Worm (Caenorhabditis elegans): ENCODE results near the gene F41C6.7.
"Not testable (repeated sequence)": the region's sequence is repeated elsewhere in the genome, so short reads cannot be mapped to it uniquely, and the experiment has no call there.

The F41C6.7 gene

DNA sequence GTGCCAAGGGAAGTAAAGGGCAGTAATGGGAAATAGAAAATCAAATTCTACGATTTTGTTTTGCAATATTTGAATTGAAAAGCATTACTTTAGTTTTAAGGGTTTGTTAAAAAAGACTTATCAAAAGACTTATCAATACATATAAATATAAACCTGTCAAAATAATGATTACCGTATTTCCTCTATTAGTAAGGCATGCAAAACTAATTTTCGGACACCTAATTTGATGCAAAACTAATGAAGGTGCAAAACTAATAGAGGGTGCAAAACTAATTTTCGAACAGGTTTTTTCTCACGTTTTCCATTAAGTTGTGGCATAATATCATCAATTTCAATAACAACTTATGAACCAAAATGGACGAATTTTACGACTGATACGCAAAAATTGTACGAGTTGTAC is 3.3 kb downstream of the F41C6.7 start, which contains the start of gene F41C6.6:
Gene F41C6.6 (minus strand): TSS at position 101 of the 400 bp plus-strand sequence.
- not testable (repeated sequence) for TF ChIP-seq med-1 (GFP tag; optimal IDR thresholded peaks at IDR 0.05; ENCODE audit: insufficient read depth); klf-2 (GFP tag; conservative IDR thresholded peaks at IDR 0.05); tab-1 (GFP tag; IDR thresholded peaks at IDR 0.05)

- TF ChIP-seq flt-1 (GFP tag; IDR thresholded peaks at IDR 0.05), result no peak
- no peak for TF ChIP-seq ztf-29 (GFP tag; IDR thresholded peaks at IDR 0.05)
- no peak for TF ChIP-seq tab-1 (GFP tag; IDR thresholded peaks at IDR 0.05)
- TF ChIP-seq med-1 (GFP tag; optimal IDR thresholded peaks at IDR 0.05; ENCODE audit: insufficient read depth), result no peak
- no peak for TF ChIP-seq T22C8.4 (GFP tag; IDR thresholded peaks at IDR 0.05)
- no peak for TF ChIP-seq cog-1 (tag; optimal IDR thresholded peaks at IDR 0.05)
- no peak for TF ChIP-seq klf-2 (GFP tag; conservative IDR thresholded peaks at IDR 0.05)
- TF ChIP-seq ztf-23 (GFP tag; IDR thresholded peaks at IDR 0.05), result no peak
- no peak for TF ChIP-seq ref-1 (GFP tag; conservative IDR thresholded peaks at IDR 0.05)
Measured at ce11 chrX:6877436-6877835, 7.6 kb downstream of the F41C6.7 start, which contains the start of gene col-173. Gene col-173 (minus strand): TSS chrX:6877536.

ce11 chrX:6875273-6875672 is 9.8 kb downstream of the F41C6.7 start:
- TF ChIP-seq cog-1 (tag; optimal IDR thresholded peaks at IDR 0.05), result no peak
- no peak for TF ChIP-seq med-1 (GFP tag; optimal IDR thresholded peaks at IDR 0.05; ENCODE audit: insufficient read depth)
- TF ChIP-seq flt-1 (GFP tag; IDR thresholded peaks at IDR 0.05), result no peak
- no peak for TF ChIP-seq tab-1 (GFP tag; IDR thresholded peaks at IDR 0.05)
- TF ChIP-seq ztf-23 (GFP tag; IDR thresholded peaks at IDR 0.05), result no peak
- TF ChIP-seq ztf-29 (GFP tag; IDR thresholded peaks at IDR 0.05), result no peak
- TF ChIP-seq T22C8.4 (GFP tag; IDR thresholded peaks at IDR 0.05), result no peak
- no peak for TF ChIP-seq ref-1 (GFP tag; conservative IDR thresholded peaks at IDR 0.05)
- no peak for TF ChIP-seq klf-2 (GFP tag; conservative IDR thresholded peaks at IDR 0.05)

DNA sequence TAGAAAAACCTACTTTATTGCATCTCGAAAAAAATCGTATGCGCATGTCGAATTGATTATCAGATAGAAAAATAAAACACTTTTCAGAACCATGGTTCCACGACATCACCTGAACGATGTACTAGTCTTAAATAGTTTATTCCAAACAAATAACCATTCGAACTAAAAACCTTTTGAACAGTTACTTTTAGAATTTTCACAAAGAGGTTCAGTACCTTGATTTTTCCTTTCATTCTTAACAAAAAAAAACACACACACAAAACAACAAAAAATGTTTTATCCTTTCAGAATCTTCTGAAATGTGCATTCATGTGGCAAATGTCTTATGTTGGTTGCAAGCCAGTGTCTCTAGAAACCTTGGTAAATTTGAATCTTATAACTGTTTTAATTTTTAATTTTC is 10.4 kb downstream of the F41C6.7 start, which contains the start of gene F41C6.4:
Gene F41C6.4 (minus strand): TSS at position 101 of the 400 bp plus-strand sequence.
- TF ChIP-seq ztf-29 (GFP tag; IDR thresholded peaks at IDR 0.05) (no peak), T22C8.4 (GFP tag; IDR thresholded peaks at IDR 0.05) (no peak), klf-2 (GFP tag; conservative IDR thresholded peaks at IDR 0.05) (no peak), flt-1 (GFP tag; IDR thresholded peaks at IDR 0.05) (no peak), ztf-23 (GFP tag; IDR thresholded peaks at IDR 0.05) (no peak), ref-1 (GFP tag; conservative IDR thresholded peaks at IDR 0.05) (no peak), cog-1 (tag; optimal IDR thresholded peaks at IDR 0.05) (no peak), tab-1 (GFP tag; IDR thresholded peaks at IDR 0.05) (no peak), med-1 (GFP tag; optimal IDR thresholded peaks at IDR 0.05; ENCODE audit: insufficient read depth) (no peak)

- not testable (repeated sequence) for TF ChIP-seq med-1 (GFP tag; optimal IDR thresholded peaks at IDR 0.05; ENCODE audit: insufficient read depth); ref-1 (GFP tag; conservative IDR thresholded peaks at IDR 0.05); klf-2 (GFP tag; conservative IDR thresholded peaks at IDR 0.05)
Measured at ce11 chrX:6868669-6869068, 16.4 kb downstream of the F41C6.7 start, which contains the start of gene C53B7.6. Gene C53B7.6 (minus strand): TSS chrX:6868769.

DNA sequence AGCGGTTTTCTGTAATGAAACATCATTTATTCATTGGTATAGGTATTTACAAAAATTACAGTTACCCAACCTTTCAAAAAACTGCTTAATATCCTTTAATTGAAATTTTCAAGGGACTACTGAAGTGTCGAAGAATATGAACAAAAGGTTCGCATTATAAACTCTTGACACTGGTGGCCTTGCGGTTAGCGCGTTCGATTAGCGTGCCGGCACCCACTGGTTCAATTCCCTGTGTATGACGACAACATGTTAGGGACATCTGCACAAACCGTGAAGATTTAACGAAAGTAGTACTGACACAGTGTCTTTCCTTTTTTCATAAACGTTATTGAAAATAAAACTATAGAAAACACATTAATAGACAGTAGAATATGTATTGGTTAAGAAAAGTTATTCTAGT is 17.4 kb downstream of the F41C6.7 start:
- TF ChIP-seq tab-1 (GFP tag; IDR thresholded peaks at IDR 0.05) (peak; percentile 69; the same call in 1 of the 2 replicates), cog-1 (tag; optimal IDR thresholded peaks at IDR 0.05) (peak; percentile 37), T22C8.4 (GFP tag; IDR thresholded peaks at IDR 0.05) (no peak), ref-1 (GFP tag; conservative IDR thresholded peaks at IDR 0.05) (no peak; the same call in 1 of the 2 replicates), ztf-23 (GFP tag; IDR thresholded peaks at IDR 0.05) (0 out of 2 replicates have a peak, but pooled peaks have one; percentile 63), ztf-29 (GFP tag; IDR thresholded peaks at IDR 0.05) (peak; percentile 20; the same call in 1 of the 2 replicates), med-1 (GFP tag; optimal IDR thresholded peaks at IDR 0.05; ENCODE audit: insufficient read depth) (no peak), flt-1 (GFP tag; IDR thresholded peaks at IDR 0.05) (no peak; the same call in 1 of the 2 replicates), klf-2 (GFP tag; conservative IDR thresholded peaks at IDR 0.05) (0 out of 2 replicates have a peak, but pooled peaks have one; percentile 38)

- TF ChIP-seq med-1 (GFP tag; optimal IDR thresholded peaks at IDR 0.05; ENCODE audit: insufficient read depth) (no peak), cog-1 (tag; optimal IDR thresholded peaks at IDR 0.05) (no peak), ztf-29 (GFP tag; IDR thresholded peaks at IDR 0.05) (no peak), ref-1 (GFP tag; conservative IDR thresholded peaks at IDR 0.05) (no peak), ztf-23 (GFP tag; IDR thresholded peaks at IDR 0.05) (no peak), flt-1 (GFP tag; IDR thresholded peaks at IDR 0.05) (no peak), T22C8.4 (GFP tag; IDR thresholded peaks at IDR 0.05) (no peak), klf-2 (GFP tag; conservative IDR thresholded peaks at IDR 0.05) (no peak), tab-1 (GFP tag; IDR thresholded peaks at IDR 0.05) (no peak)
Measured at ce11 chrX:6866900-6867299, 18.2 kb downstream of the F41C6.7 start.

- TF ChIP-seq cog-1 (tag; optimal IDR thresholded peaks at IDR 0.05) (no peak), tab-1 (GFP tag; IDR thresholded peaks at IDR 0.05) (no peak), flt-1 (GFP tag; IDR thresholded peaks at IDR 0.05) (no peak), klf-2 (GFP tag; conservative IDR thresholded peaks at IDR 0.05) (no peak), T22C8.4 (GFP tag; IDR thresholded peaks at IDR 0.05) (no peak), ref-1 (GFP tag; conservative IDR thresholded peaks at IDR 0.05) (no peak), ztf-29 (GFP tag; IDR thresholded peaks at IDR 0.05) (no peak)
Measured at ce11 chrX:6865839-6866238, 19.2 kb downstream of the F41C6.7 start, which contains the start of gene odr-10. Gene odr-10 (minus strand): TSS chrX:6865939.

DNA sequence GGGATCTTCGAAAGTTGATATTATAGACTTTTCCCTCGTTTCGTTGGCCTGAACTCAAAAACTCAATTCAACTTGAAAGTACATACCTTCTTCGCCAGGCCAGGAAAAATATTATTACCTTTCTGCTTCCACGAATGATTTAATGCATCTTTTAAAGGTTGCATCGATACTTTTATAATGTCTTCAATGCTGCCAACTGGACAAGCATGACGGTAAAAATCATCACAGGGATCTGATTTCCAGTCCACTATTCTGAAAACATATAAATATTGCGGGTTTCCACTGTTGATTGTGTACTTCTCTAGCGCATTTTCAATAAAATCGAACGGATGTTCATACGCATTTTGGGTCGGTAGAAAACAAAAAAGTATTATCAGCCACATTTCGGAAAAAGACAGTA is 22.0 kb downstream of the F41C6.7 start, which contains the start of gene nep-4:
Gene nep-4 (minus strand): TSS at position 393 of the 400 bp plus-strand sequence.
- TF ChIP-seq T22C8.4 (GFP tag; IDR thresholded peaks at IDR 0.05) (no peak), tab-1 (GFP tag; IDR thresholded peaks at IDR 0.05) (no peak), ref-1 (GFP tag; conservative IDR thresholded peaks at IDR 0.05) (no peak)

DNA sequence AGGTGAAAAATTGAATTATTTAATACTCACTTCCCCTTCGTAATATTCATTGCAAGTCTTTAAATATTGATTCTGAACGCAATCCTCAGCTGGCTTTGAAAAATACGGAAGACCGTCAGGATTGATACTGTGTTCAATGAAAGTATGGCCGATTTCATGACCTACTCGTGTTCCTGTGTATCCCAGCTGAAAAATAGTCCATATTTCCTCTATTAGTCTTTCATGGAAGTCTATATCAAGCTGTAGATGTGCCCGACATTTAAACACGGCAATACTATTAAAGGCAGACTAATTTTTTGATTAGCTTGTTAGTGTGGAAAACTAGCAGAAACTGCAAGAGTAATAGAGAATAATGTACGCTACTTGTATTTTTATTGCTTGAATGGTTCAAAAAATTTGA is 23.5 kb downstream of the F41C6.7 start:
- TF ChIP-seq T22C8.4 (GFP tag; IDR thresholded peaks at IDR 0.05) (no peak), klf-2 (GFP tag; conservative IDR thresholded peaks at IDR 0.05) (no peak), tab-1 (GFP tag; IDR thresholded peaks at IDR 0.05) (no peak), ztf-23 (GFP tag; IDR thresholded peaks at IDR 0.05) (no peak), flt-1 (GFP tag; IDR thresholded peaks at IDR 0.05) (no peak), med-1 (GFP tag; optimal IDR thresholded peaks at IDR 0.05; ENCODE audit: insufficient read depth) (no peak), ref-1 (GFP tag; conservative IDR thresholded peaks at IDR 0.05) (no peak), ztf-29 (GFP tag; IDR thresholded peaks at IDR 0.05) (no peak), cog-1 (tag; optimal IDR thresholded peaks at IDR 0.05) (no peak)
